Worm (Caenorhabditis elegans) whole organism, early embryonic: ENCODE results near the gene clec-166.

Experiments used
- B0310.2 ChIP-seq: sonication (generic microtip); optimal IDR thresholded peaks from 2 replicates; lab custom pipeline; 2016; ENCODE audit warnings: mild to moderate bottlenecking, missing genetic modification characterization, missing compliant biosample characterization
- F13C5.2 ChIP-seq: sonication (generic microtip); optimal IDR thresholded peaks from 2 replicates; lab custom pipeline; 2017; ENCODE audit warnings: mild to moderate bottlenecking, missing genetic modification characterization, inconsistent platforms, missing compliant biosample characterization
- ama-1 ChIP-seq: fragments of 150-350 bp; optimal IDR thresholded peaks from 2 replicates; lab custom pipeline; 2014
- ceh-13 ChIP-seq: fragments of 200-800 bp; sonication (Bioruptor generic); optimal IDR thresholded peaks from 2 replicates; lab custom pipeline; 2018; ENCODE audit warnings: mild to moderate bottlenecking, missing genetic modification characterization, missing compliant biosample characterization
- ceh-36 ChIP-seq: sonication (generic microtip); optimal IDR thresholded peaks from 2 replicates; lab custom pipeline; 2016; ENCODE audit warnings: missing genetic modification characterization, inconsistent platforms, missing compliant biosample characterization
- ets-7 ChIP-seq: sonication (generic microtip); optimal IDR thresholded peaks from 2 replicates; lab custom pipeline; 2016; ENCODE audit warnings: missing genotype, missing genetic modification characterization, missing compliant biosample characterization
- flt-1 ChIP-seq: fragments of 200-800 bp; sonication (Bioruptor generic); IDR thresholded peaks from 2 replicates; pipeline ENCODE4 v1.3.6; 2022; ENCODE audit warnings: missing genetic modification characterization, missing compliant biosample characterization
- hmbx-1 ChIP-seq: sonication (generic microtip); optimal IDR thresholded peaks from 2 replicates; lab custom pipeline; 2016; ENCODE audit warnings: mild to moderate bottlenecking, missing genetic modification characterization, missing compliant biosample characterization
- hmg-4 ChIP-seq: fragments of 200-800 bp; sonication (Bioruptor generic); optimal IDR thresholded peaks from 2 replicates; lab custom pipeline; 2018; ENCODE audit warnings: mild to moderate bottlenecking, missing genetic modification characterization, missing compliant biosample characterization
- tbx-11 ChIP-seq: fragments of 200-800 bp; sonication (Bioruptor generic); IDR thresholded peaks from 2 replicates; pipeline ENCODE4 v1.3.6; 2022; ENCODE audit warnings: missing genetic modification characterization, missing compliant biosample characterization
- tbx-37 ChIP-seq: fragments of 200-800 bp; sonication (Bioruptor generic); conservative IDR thresholded peaks from 2 replicates; pipeline ENCODE4 v1.3.6; 2022; ENCODE audit warnings: missing genetic modification reagents, missing genetic modification characterization, missing compliant biosample characterization

DNA sequence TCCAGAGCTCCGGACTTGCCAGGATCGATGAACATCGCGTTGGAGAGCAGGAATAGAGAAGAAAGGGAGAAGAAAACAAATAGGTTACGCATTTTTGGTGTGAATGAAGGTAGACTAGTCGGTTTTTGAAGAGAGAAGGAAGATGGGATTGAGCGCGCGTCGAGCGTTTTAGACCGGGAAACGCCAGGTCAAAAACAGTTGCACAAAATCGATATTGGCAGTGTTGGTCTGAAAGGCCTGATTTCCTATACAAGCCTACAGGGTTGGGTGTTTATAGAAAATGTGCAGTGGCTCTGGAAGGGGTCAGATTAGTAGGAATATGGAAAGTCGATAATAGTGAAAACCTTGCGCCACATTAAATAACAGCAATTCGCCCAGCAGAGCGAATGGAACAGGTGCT lies 46.3 kb downstream of the clec-166 start, which contains the start of gene dsl-2:
- TF ChIP-seq ets-7 (tag; lab: Kevin White, UChicago) (no peak), ama-1 (lab: Kevin White, UChicago) (no peak), ceh-36 (tag; lab: Kevin White, UChicago) (no peak), tbx-11 (GFP tag; lab: Robert Waterston, UW) (no peak), tbx-37 (GFP tag; lab: Robert Waterston, UW) (no peak), ceh-13 (no peak), flt-1 (GFP tag; lab: Robert Waterston, UW) (no peak), B0310.2 (tag; lab: Kevin White, UChicago) (no peak), hmbx-1 (tag; lab: Kevin White, UChicago) (no peak), hmg-4 (GFP tag; lab: Kevin White, UChicago) (no peak), F13C5.2 (tag; lab: Kevin White, UChicago) (no peak)
